Worm (Caenorhabditis elegans) whole organism, early embryonic: ENCODE results near the gene chil-10.

Source experiments
- ama-1 ChIP-seq: fragments of 150-350 bp; optimal IDR thresholded peaks from 2 replicates; lab custom pipeline; 2014
- flt-1 ChIP-seq: fragments of 200-800 bp; sonication (Bioruptor generic); IDR thresholded peaks from 2 replicates; pipeline ENCODE4 v1.3.6; 2022; ENCODE audit warnings: missing genetic modification characterization, missing compliant biosample characterization
- hmg-4 ChIP-seq: fragments of 200-800 bp; sonication (Bioruptor generic); optimal IDR thresholded peaks from 2 replicates; lab custom pipeline; 2018; ENCODE audit warnings: mild to moderate bottlenecking, missing genetic modification characterization, missing compliant biosample characterization

ce11 chrX:977958-978686 is 20.4 kb downstream of the chil-10 start, which contains the start of gene abhd-3.2:
- TF ChIP-seq flt-1 (GFP tag; lab: Robert Waterston, UW) (no peak), hmg-4 (GFP tag; lab: Kevin White, UChicago) (no peak), ama-1 (lab: Kevin White, UChicago) (no peak)
